Worm (Caenorhabditis elegans) whole organism, mixed stage, embryonic: ENCODE measurements around the gene T06D8.10.

ENCODE experiments used
- cnd-1 ChIP-seq: fragments of 200-800 bp; sonication (Bioruptor generic); optimal IDR thresholded peaks from 2 replicates; lab custom pipeline; 2018; ENCODE audit warnings: mild to moderate bottlenecking, missing genetic modification characterization, missing compliant biosample characterization
- lsy-2 ChIP-seq: fragments of 150-350 bp; optimal IDR thresholded peaks from 2 replicates; lab custom pipeline; 2014; ENCODE audit warnings: missing biosample characterization, missing genetic modification characterization
- unc-39 ChIP-seq: fragments of 150-350 bp; optimal IDR thresholded peaks from 2 replicates; lab custom pipeline; 2014; ENCODE audit warnings: missing biosample characterization, missing genetic modification characterization
- unc-62 ChIP-seq: fragments of 150-350 bp; optimal IDR thresholded peaks from 2 replicates; lab custom pipeline; 2014; ENCODE audit warnings: missing biosample characterization, missing genetic modification reagents, missing genetic modification characterization

ce11 chrII:11281177-11281576 is 33.9 kb upstream of the T06D8.10 start:
- TF ChIP-seq lsy-2 (tag; lab: Kevin White, UChicago) (no peak), unc-62 (GFP tag; lab: Kevin White, UChicago) (no peak), unc-39 (tag; lab: Kevin White, UChicago) (no peak), cnd-1 (tag; lab: Kevin White, UChicago) (no peak)
